Worm (Caenorhabditis elegans): Measurements from ENCODE around the gene lmp-1.

lmp-1 gene

DNA sequence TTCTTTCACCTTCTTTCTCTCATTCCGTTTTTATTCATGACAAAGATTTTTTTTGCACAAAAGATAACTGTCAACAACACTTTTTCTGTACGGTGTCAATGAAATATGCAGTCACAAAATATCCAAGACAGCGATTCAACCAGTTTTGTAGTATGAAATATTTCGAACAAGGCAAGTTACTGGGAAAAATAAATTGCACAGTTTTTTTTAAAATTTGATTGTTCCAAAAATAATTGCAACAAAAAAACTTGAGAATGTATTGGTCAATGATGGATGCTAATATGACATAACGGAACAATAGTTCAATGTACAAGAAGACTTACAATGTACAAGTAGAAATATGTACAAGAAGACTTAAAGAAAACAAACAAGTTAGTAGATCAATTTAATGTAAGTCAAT, 31.7 kb downstream of the lmp-1 start:
- TF ChIP-seq zag-1 (tag; optimal IDR thresholded peaks at IDR 0.05) (no peak), unc-55 (GFP tag; optimal IDR thresholded peaks at IDR 0.05) (no peak), lsy-2 (tag; optimal IDR thresholded peaks at IDR 0.05) (no peak), nhr-6 (tag; optimal IDR thresholded peaks at IDR 0.05) (no peak), nhr-25 (tag; optimal IDR thresholded peaks at IDR 0.05) (no peak), ztf-4 (tag; optimal IDR thresholded peaks at IDR 0.05) (no peak), nhr-129 (tag; optimal IDR thresholded peaks at IDR 0.05) (no peak), elt-1 (tag; optimal IDR thresholded peaks at IDR 0.05) (no peak), fos-1 (tag; optimal IDR thresholded peaks at IDR 0.05) (no peak), nhr-11 (tag; optimal IDR thresholded peaks at IDR 0.05) (no peak), skn-1 (tag; optimal IDR thresholded peaks at IDR 0.05) (no peak), lin-11 (tag; optimal IDR thresholded peaks at IDR 0.05) (no peak), gmeb-1 (tag; optimal IDR thresholded peaks at IDR 0.05) (no peak), unc-39 (tag; optimal IDR thresholded peaks at IDR 0.05) (no peak)

DNA sequence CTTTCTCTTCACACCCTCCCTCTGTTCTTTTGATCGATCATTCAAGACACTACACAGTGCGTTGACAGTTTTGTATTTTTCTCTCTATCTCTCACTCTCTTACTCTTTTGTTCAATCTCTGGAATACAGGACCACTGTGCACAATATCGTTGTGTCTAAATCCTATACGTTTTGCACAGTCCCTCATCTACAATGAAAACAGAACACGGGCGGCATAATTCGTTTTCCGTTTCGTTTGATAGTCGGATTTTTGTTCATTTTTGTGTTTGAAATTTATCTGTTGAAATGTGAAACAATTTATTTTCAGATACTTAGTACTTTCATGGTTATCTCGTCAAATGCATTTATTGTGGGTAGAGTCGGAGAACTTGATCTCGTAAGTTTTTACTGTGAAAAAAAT, 36.0 kb downstream of the lmp-1 start, which contains the start of gene C03B1.7:
C03B1.7 (plus strand) TSS at position 301 of the 400 bp plus-strand sequence.
- no peak for TF ChIP-seq nhr-11 (tag; optimal IDR thresholded peaks at IDR 0.05)
- TF ChIP-seq nhr-129 (tag; optimal IDR thresholded peaks at IDR 0.05) = no peak
- no peak for TF ChIP-seq R02D3.7 (tag; optimal IDR thresholded peaks at IDR 0.05)
- TF ChIP-seq skn-1 (tag; optimal IDR thresholded peaks at IDR 0.05) = no peak
- no peak for TF ChIP-seq lin-13 (GFP tag; optimal IDR thresholded peaks at IDR 0.05)
- TF ChIP-seq ztf-1 (GFP tag; conservative IDR thresholded peaks at IDR 0.05) = no peak
- TF ChIP-seq unc-62 (GFP tag; optimal IDR thresholded peaks at IDR 0.05) = no peak
- no peak for TF ChIP-seq Y55F3AM.14 (GFP tag; optimal IDR thresholded peaks at IDR 0.05)
- no peak for TF ChIP-seq dmd-4 (tag; optimal IDR thresholded peaks at IDR 0.05)
- no peak for TF ChIP-seq unc-39 (tag; optimal IDR thresholded peaks at IDR 0.05)
- TF ChIP-seq fos-1 (tag; optimal IDR thresholded peaks at IDR 0.05) = no peak
- TF ChIP-seq ceh-82 (tag; optimal IDR thresholded peaks at IDR 0.05) = no peak

DNA sequence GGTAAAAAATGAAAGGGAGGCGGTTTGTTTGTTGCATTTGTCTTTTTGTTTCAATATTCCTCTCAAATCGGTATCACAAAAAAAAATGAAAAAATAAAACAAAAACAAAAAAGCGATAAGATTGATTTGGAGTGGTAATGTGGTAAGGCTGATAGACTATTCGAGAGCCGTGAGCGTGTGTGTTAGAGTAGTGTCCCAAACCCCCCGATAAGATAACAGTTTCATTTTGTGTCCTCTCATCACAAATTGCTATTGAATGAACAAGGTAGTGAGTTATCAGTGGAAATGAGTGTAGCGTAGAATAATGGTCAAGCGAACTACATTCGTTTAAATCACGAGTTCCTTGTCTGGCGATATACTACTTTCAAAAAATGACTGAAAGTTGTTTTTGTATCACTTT, 39.0 kb downstream of the lmp-1 start:
- TF ChIP-seq nhr-6 (tag; optimal IDR thresholded peaks at IDR 0.05) (no peak), R02D3.7 (tag; optimal IDR thresholded peaks at IDR 0.05) (no peak), nhr-77 (tag; optimal IDR thresholded peaks at IDR 0.05) (no peak), crh-2 (tag; optimal IDR thresholded peaks at IDR 0.05) (peak; percentile 54), gmeb-1 (tag; optimal IDR thresholded peaks at IDR 0.05) (peak; percentile 22), ztf-11 (tag; optimal IDR thresholded peaks at IDR 0.05) (no peak), sma-9 (GFP tag; optimal IDR thresholded peaks at IDR 0.05) (peak; percentile 65), sma-9 (tag; optimal IDR thresholded peaks at IDR 0.05) (no peak), nhr-129 (tag; optimal IDR thresholded peaks at IDR 0.05) (no peak), nhr-11 (tag; optimal IDR thresholded peaks at IDR 0.05) (no peak), dmd-4 (tag; optimal IDR thresholded peaks at IDR 0.05) (no peak), unc-62 (GFP tag; optimal IDR thresholded peaks at IDR 0.05) (no peak), alr-1 (tag; optimal IDR thresholded peaks at IDR 0.05) (no peak), sma-3 (GFP tag; optimal IDR thresholded peaks at IDR 0.05) (peak; percentile 15), lin-39 (tag; optimal IDR thresholded peaks at IDR 0.05) (no peak), ztf-4 (tag; optimal IDR thresholded peaks at IDR 0.05) (no peak), ztf-1 (GFP tag; conservative IDR thresholded peaks at IDR 0.05) (no peak), fos-1 (tag; optimal IDR thresholded peaks at IDR 0.05) (peak; percentile 90), unc-55 (GFP tag; optimal IDR thresholded peaks at IDR 0.05) (no peak), ceh-82 (tag; optimal IDR thresholded peaks at IDR 0.05) (no peak), nhr-23 (tag; optimal IDR thresholded peaks at IDR 0.05) (no peak), elt-1 (tag; optimal IDR thresholded peaks at IDR 0.05) (no peak), mbf-1 (tag; optimal IDR thresholded peaks at IDR 0.05) (no peak), snpc-4 (tag; optimal IDR thresholded peaks at IDR 0.05) (no peak), aly-2 (tag; optimal IDR thresholded peaks at IDR 0.05) (no peak), nhr-237 (tag; optimal IDR thresholded peaks at IDR 0.05) (no peak), peb-1 (tag; optimal IDR thresholded peaks at IDR 0.05) (no peak), egl-27 (tag; optimal IDR thresholded peaks at IDR 0.05) (peak; percentile 24), lsy-2 (tag; optimal IDR thresholded peaks at IDR 0.05) (no peak)

DNA sequence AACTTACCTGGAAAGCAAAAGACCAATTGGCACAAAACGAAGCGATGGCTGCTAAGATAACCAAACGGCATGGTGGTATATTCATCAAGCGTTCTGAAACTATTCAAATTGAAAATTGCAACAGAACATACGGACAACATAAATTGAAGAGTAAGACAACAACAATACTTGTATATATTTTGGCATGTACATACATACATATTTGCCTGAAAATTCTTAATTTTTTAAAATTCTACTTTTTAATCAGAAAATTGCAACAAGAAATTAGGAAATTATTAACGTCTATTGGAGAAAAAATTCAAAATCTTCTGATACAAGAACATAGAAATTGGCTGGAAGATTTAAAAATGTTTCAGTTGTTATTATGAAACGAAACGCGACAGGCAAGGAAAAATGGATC, 39.5 kb downstream of the lmp-1 start, which contains the start of gene C03B1.13:
C03B1.13 (minus strand) TSS at position 101 of the 400 bp plus-strand sequence.
- TF ChIP-seq skn-1 (tag; optimal IDR thresholded peaks at IDR 0.05) (no peak), ztf-11 (tag; optimal IDR thresholded peaks at IDR 0.05) (no peak), nhr-237 (tag; optimal IDR thresholded peaks at IDR 0.05) (no peak), sem-4 (tag; optimal IDR thresholded peaks at IDR 0.05) (no peak), lin-13 (GFP tag; optimal IDR thresholded peaks at IDR 0.05) (no peak), snpc-4 (tag; optimal IDR thresholded peaks at IDR 0.05) (no peak), lin-39 (tag; optimal IDR thresholded peaks at IDR 0.05) (no peak), sma-9 (GFP tag; optimal IDR thresholded peaks at IDR 0.05) (no peak), sma-9 (tag; optimal IDR thresholded peaks at IDR 0.05) (no peak), nhr-129 (tag; optimal IDR thresholded peaks at IDR 0.05) (no peak), lin-11 (tag; optimal IDR thresholded peaks at IDR 0.05) (no peak), ztf-4 (tag; optimal IDR thresholded peaks at IDR 0.05) (no peak), fos-1 (tag; optimal IDR thresholded peaks at IDR 0.05) (no peak), nhr-23 (tag; optimal IDR thresholded peaks at IDR 0.05) (no peak), nhr-21 (tag; optimal IDR thresholded peaks at IDR 0.05) (no peak), zag-1 (tag; optimal IDR thresholded peaks at IDR 0.05) (no peak)
